Worm (Caenorhabditis elegans): ENCODE data around the gene nol-6.

- no peak for TF ChIP-seq med-1 (GFP tag; optimal IDR thresholded peaks at IDR 0.05; ENCODE audit: insufficient read depth)
- TF ChIP-seq ztf-23 (GFP tag; IDR thresholded peaks at IDR 0.05): no peak
- TF ChIP-seq ztf-29 (GFP tag; IDR thresholded peaks at IDR 0.05): no peak
- TF ChIP-seq klf-2 (GFP tag; conservative IDR thresholded peaks at IDR 0.05): no peak
- TF ChIP-seq flt-1 (GFP tag; IDR thresholded peaks at IDR 0.05): no peak
- no peak for TF ChIP-seq cog-1 (tag; optimal IDR thresholded peaks at IDR 0.05)
Observed at ce11 chrII:1381618-1382017, 55.7 kb downstream of the nol-6 start, which contains the start of gene F54D12.9.

Measured in whole organism, midembryonic.